Worm (Caenorhabditis elegans) whole organism, L3 larva: ENCODE measurements around the gene T19D12.5.

Experiments
- ama-1 ChIP-seq: fragments of 150-350 bp; optimal IDR thresholded peaks from 2 replicates; lab custom pipeline; 2018
- ceh-82 ChIP-seq: fragments of 150-350 bp; optimal IDR thresholded peaks from 2 replicates; lab custom pipeline; 2014; ENCODE audit warnings: missing biosample characterization, missing genetic modification characterization
- fkh-10 ChIP-seq: sonication (generic microtip); optimal IDR thresholded peaks from 2 replicates; lab custom pipeline; 2017; ENCODE audit warnings: missing biosample characterization, missing genetic modification reagents, missing genetic modification characterization
- nhr-11 ChIP-seq: fragments of 150-350 bp; optimal IDR thresholded peaks from 2 replicates; lab custom pipeline; 2014; ENCODE audit warnings: missing biosample characterization, missing genetic modification characterization
- nhr-12 ChIP-seq: fragments of 150-350 bp; optimal IDR thresholded peaks from 2 replicates; lab custom pipeline; 2014; ENCODE audit warnings: missing biosample characterization, missing genetic modification characterization
- nhr-28 ChIP-seq: fragments of 150-350 bp; optimal IDR thresholded peaks from 2 replicates; lab custom pipeline; 2014; ENCODE audit warnings: missing biosample characterization, missing genetic modification characterization
- pha-4 ChIP-seq: fragments of 150-350 bp; optimal IDR thresholded peaks from 2 replicates; lab custom pipeline; 2014; ENCODE audit warnings: missing biosample characterization, missing genetic modification reagents, missing genetic modification characterization

ce11 chrII:6682918-6683317 lies 46.9 kb upstream of the T19D12.5 start:
- no peak for TF ChIP-seq ama-1 (lab: Kevin White, UChicago)
- TF ChIP-seq nhr-11 (tag; lab: Kevin White, UChicago), result no peak
- TF ChIP-seq nhr-28, result no peak
- TF ChIP-seq ceh-82 (tag; lab: Kevin White, UChicago), result no peak
- TF ChIP-seq fkh-10 (GFP tag; lab: Kevin White, UChicago), result no peak
- TF ChIP-seq pha-4 (tag; lab: Kevin White, UChicago), result no peak
- TF ChIP-seq nhr-12 (tag; lab: Kevin White, UChicago), result no peak
